Worm (Caenorhabditis elegans) whole organism, late embryonic: ENCODE data around the gene snap-1.

Experiments
- ceh-14 ChIP-seq: sonication (generic microtip); optimal IDR thresholded peaks from 2 replicates; lab custom pipeline; 2016; ENCODE audit warnings: missing genotype, missing genetic modification characterization, missing compliant biosample characterization
- ceh-31 ChIP-seq: sonication (generic microtip); optimal IDR thresholded peaks from 2 replicates; lab custom pipeline; 2016; ENCODE audit warnings: missing genetic modification characterization, missing compliant biosample characterization
- dve-1 ChIP-seq: sonication (generic microtip); optimal IDR thresholded peaks from 2 replicates; lab custom pipeline; 2017; ENCODE audit warnings: antibody characterized with exemption, mild to moderate bottlenecking, missing genetic modification characterization, missing compliant biosample characterization
- elt-4 ChIP-seq: sonication (generic microtip); optimal IDR thresholded peaks from 2 replicates; lab custom pipeline; 2016; ENCODE audit warnings: missing genetic modification characterization, missing compliant biosample characterization
- fax-1 ChIP-seq: sonication (generic microtip); optimal IDR thresholded peaks from 2 replicates; lab custom pipeline; 2016; ENCODE audit warnings: missing genotype, missing genetic modification characterization, missing compliant biosample characterization
- hlh-8 ChIP-seq: sonication (generic microtip); optimal IDR thresholded peaks from 2 replicates; lab custom pipeline; 2016; ENCODE audit warnings: missing genotype, missing genetic modification characterization, missing compliant biosample characterization
- nfya-1 ChIP-seq: sonication (generic microtip); optimal IDR thresholded peaks from 2 replicates; lab custom pipeline; 2017; ENCODE audit warnings: missing genetic modification characterization, mild to moderate bottlenecking, missing compliant biosample characterization, antibody characterized with exemption, moderate library complexity
- pag-3 ChIP-seq: sonication (generic microtip); optimal IDR thresholded peaks from 2 replicates; lab custom pipeline; 2016; ENCODE audit warnings: missing compliant biosample characterization, missing genetic modification characterization, borderline replicate concordance
- pqm-1 ChIP-seq: sonication (generic microtip); optimal IDR thresholded peaks from 2 replicates; lab custom pipeline; 2016; ENCODE audit warnings: missing genetic modification characterization, missing compliant biosample characterization
- rnt-1 ChIP-seq: sonication (generic microtip); optimal IDR thresholded peaks from 2 replicates; lab custom pipeline; 2016; ENCODE audit warnings: missing genetic modification characterization, missing compliant biosample characterization
- sox-4 ChIP-seq: sonication (generic microtip); optimal IDR thresholded peaks from 2 replicates; lab custom pipeline; 2017; ENCODE audit warnings: mild to moderate bottlenecking, missing genetic modification characterization, inconsistent platforms, missing compliant biosample characterization
- tbx-2 ChIP-seq: sonication (generic microtip); optimal IDR thresholded peaks from 2 replicates; lab custom pipeline; 2016; ENCODE audit warnings: missing genetic modification characterization, missing compliant biosample characterization

- no peak for TF ChIP-seq pqm-1 (tag; lab: Kevin White, UChicago)
- TF ChIP-seq sox-4 (tag; lab: Kevin White, UChicago), result no peak
- no peak for TF ChIP-seq rnt-1 (tag; lab: Kevin White, UChicago)
- TF ChIP-seq tbx-2 (tag; lab: Kevin White, UChicago), result no peak
- TF ChIP-seq nfya-1 (tag; lab: Kevin White, UChicago), result no peak
- no peak for TF ChIP-seq ceh-14
- TF ChIP-seq ceh-31 (tag; lab: Kevin White, UChicago), result no peak
- TF ChIP-seq elt-4, result no peak
- TF ChIP-seq dve-1 (tag; lab: Kevin White, UChicago), result no peak
- no peak for TF ChIP-seq pag-3
- no peak for TF ChIP-seq hlh-8
- no peak for TF ChIP-seq fax-1
Measured at ce11 chrV:8095378-8095777, 35.0 kb upstream of the snap-1 start, which contains the start of gene str-146.
